Worm (Caenorhabditis elegans) whole organism, late embryonic: ENCODE results near the gene rab-28.
"Not testable (repeated sequence)": the region's sequence is repeated elsewhere in the genome, so short reads cannot be mapped to it uniquely, and the experiment has no call there.

Experiments
- C38D4.7 ChIP-seq: fragments of 200-800 bp; sonication (Bioruptor generic); optimal IDR thresholded peaks from 2 replicates; lab custom pipeline; 2018; ENCODE audit warnings: mild to moderate bottlenecking, missing genetic modification characterization, moderate library complexity, missing compliant biosample characterization
- K09A11.1 ChIP-seq: sonication (generic microtip); optimal IDR thresholded peaks from 2 replicates; lab custom pipeline; 2017; ENCODE audit warnings: antibody characterized with exemption, mild to moderate bottlenecking, missing genetic modification characterization, missing compliant biosample characterization; ENCODE audit not compliant: insufficient read depth
- T23F11.4 ChIP-seq: fragments of 200-800 bp; sonication (Bioruptor generic); optimal IDR thresholded peaks from 2 replicates; lab custom pipeline; 2018; ENCODE audit warnings: mild to moderate bottlenecking, missing genetic modification characterization, missing compliant biosample characterization
- ceh-14 ChIP-seq: sonication (generic microtip); optimal IDR thresholded peaks from 2 replicates; lab custom pipeline; 2016; ENCODE audit warnings: missing genotype, missing genetic modification characterization, missing compliant biosample characterization
- ceh-18 ChIP-seq: sonication (generic microtip); optimal IDR thresholded peaks from 2 replicates; lab custom pipeline; 2016; ENCODE audit warnings: missing genetic modification characterization, missing compliant biosample characterization
- ceh-19 ChIP-seq: fragments of 200-800 bp; sonication (Bioruptor generic); optimal IDR thresholded peaks from 2 replicates; lab custom pipeline; 2018; ENCODE audit warnings: mild to moderate bottlenecking, missing genetic modification characterization, missing compliant biosample characterization
- ceh-2 ChIP-seq: sonication (generic microtip); optimal IDR thresholded peaks from 2 replicates; lab custom pipeline; 2016; ENCODE audit warnings: missing genotype, missing genetic modification characterization, missing compliant biosample characterization
- ceh-24 ChIP-seq: sonication (generic microtip); optimal IDR thresholded peaks from 2 replicates; lab custom pipeline; 2016; ENCODE audit warnings: mild to moderate bottlenecking, missing genetic modification characterization, missing compliant biosample characterization
- ceh-34 ChIP-seq: sonication (generic microtip); optimal IDR thresholded peaks from 2 replicates; lab custom pipeline; 2016; ENCODE audit warnings: mild to moderate bottlenecking, missing genetic modification characterization, missing compliant biosample characterization
- ceh-9 ChIP-seq: sonication (generic microtip); optimal IDR thresholded peaks from 2 replicates; lab custom pipeline; 2016; ENCODE audit warnings: mild to moderate bottlenecking, missing genetic modification characterization, inconsistent platforms, missing compliant biosample characterization
- elt-2 ChIP-seq: sonication (generic microtip); optimal IDR thresholded peaks from 2 replicates; lab custom pipeline; 2016; ENCODE audit warnings: missing genetic modification reagents, missing genetic modification characterization, missing compliant biosample characterization
- fkh-10 ChIP-seq: fragments of 150-350 bp; optimal IDR thresholded peaks from 2 replicates; lab custom pipeline; 2014; ENCODE audit warnings: missing biosample characterization, missing genetic modification reagents, missing genetic modification characterization
- gmeb-2 ChIP-seq: sonication (generic microtip); optimal IDR thresholded peaks from 2 replicates; lab custom pipeline; 2016; ENCODE audit warnings: missing genetic modification characterization, inconsistent platforms, missing compliant biosample characterization
- madf-2 ChIP-seq: sonication (generic microtip); optimal IDR thresholded peaks from 2 replicates; lab custom pipeline; 2017; ENCODE audit warnings: missing genetic modification characterization, missing compliant biosample characterization
- pax-1 ChIP-seq: fragments of 150-350 bp; optimal IDR thresholded peaks from 2 replicates; lab custom pipeline; 2014; ENCODE audit warnings: missing biosample characterization, missing genetic modification characterization
- pqm-1 ChIP-seq: sonication (generic microtip); optimal IDR thresholded peaks from 2 replicates; lab custom pipeline; 2016; ENCODE audit warnings: missing genetic modification characterization, missing compliant biosample characterization
- rnt-1 ChIP-seq: sonication (generic microtip); optimal IDR thresholded peaks from 2 replicates; lab custom pipeline; 2016; ENCODE audit warnings: missing genetic modification characterization, missing compliant biosample characterization
- tbx-7 ChIP-seq: sonication (generic microtip); optimal IDR thresholded peaks from 2 replicates; lab custom pipeline; 2016; ENCODE audit warnings: missing genotype, missing genetic modification characterization, missing compliant biosample characterization
- unc-3 ChIP-seq, 2 experiments: fragments of 200-800 bp in 1 of 2; sonication (Bioruptor generic) in 1 of 2; sonication (generic microtip) in 1 of 2; conservative IDR thresholded peaks in 1 of 2; optimal IDR thresholded peaks in 1 of 2; 2 replicates each; pipeline versions ENCODE4 v1.3.6 to Lab custom; 2016 to 2022; ENCODE audit warnings: missing compliant biosample characterization in 2 of 2, missing genetic modification characterization in 2 of 2, missing genetic modification reagents in 1 of 2
- unc-42 ChIP-seq: sonication (generic microtip); optimal IDR thresholded peaks from 2 replicates; lab custom pipeline; 2016; ENCODE audit warnings: missing genotype, missing genetic modification characterization, missing compliant biosample characterization
- zip-5 ChIP-seq: sonication (generic microtip); optimal IDR thresholded peaks from 2 replicates; lab custom pipeline; 2016; ENCODE audit warnings: missing genetic modification characterization, missing compliant biosample characterization

Gene rab-28

ce11 chrIV:9196755-9197154 is 47.1 kb downstream of the rab-28 start (continued):
- TF ChIP-seq rnt-1 (tag; lab: Kevin White, UChicago): no peak
- TF ChIP-seq ceh-34 (tag; lab: Kevin White, UChicago): peak; percentile 76
- no peak for TF ChIP-seq pax-1 (tag; lab: Kevin White, UChicago)
- TF ChIP-seq tbx-7: no peak
- TF ChIP-seq unc-42 (tag; lab: Kevin White, UChicago): peak; percentile 68
- no peak for TF ChIP-seq madf-2 (tag; lab: Kevin White, UChicago)
- TF ChIP-seq zip-5 (tag; lab: Kevin White, UChicago): no peak
- TF ChIP-seq T23F11.4 (GFP tag; lab: Kevin White, UChicago): no peak

DNA sequence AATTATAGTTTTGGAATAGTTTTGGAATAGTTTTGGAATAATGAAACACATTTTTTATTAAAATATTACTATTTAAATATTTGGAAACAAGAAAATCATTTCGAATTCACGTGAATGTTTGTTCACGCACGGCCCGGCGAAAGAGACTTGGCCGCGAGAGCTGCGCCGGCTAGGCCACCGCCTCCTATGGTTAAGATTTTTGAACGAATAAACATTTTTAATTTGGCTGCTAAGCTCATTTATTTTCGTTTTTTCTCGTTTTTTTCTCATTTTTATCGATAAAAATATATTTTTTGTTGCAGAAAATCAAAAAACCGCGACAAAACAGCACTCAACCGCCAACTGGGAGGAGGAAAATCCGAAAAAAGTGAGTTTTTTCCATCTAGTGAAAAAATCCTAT is 49.3 kb downstream of the rab-28 start, which contains the start of gene C46C2.7:
Gene C46C2.7, plus strand, starts transcription at position 301 of the 400 bp plus-strand sequence.
- not testable (repeated sequence) for TF ChIP-seq ceh-14, ceh-9, gmeb-2 (tag; lab: Kevin White, UChicago)
- TF ChIP-seq, all 69 proteins: peak for 0; not testable (repeated sequence) for 69

- TF ChIP-seq ceh-18 (tag; lab: Kevin White, UChicago) (no peak), fkh-10 (GFP tag; lab: Kevin White, UChicago) (no peak), elt-2 (no peak), C38D4.7 (no peak), pqm-1 (no peak), ceh-19 (no peak), unc-3 (GFP tag; conservative IDR thresholded peaks at IDR 0.05; lab: Robert Waterston, UW) (no peak), unc-3 (tag; optimal IDR thresholded peaks at IDR 0.05; lab: Kevin White, UChicago) (no peak), K09A11.1 (no peak), ceh-2 (tag; lab: Kevin White, UChicago) (no peak), ceh-24 (tag; lab: Kevin White, UChicago) (no peak)
- TF ChIP-seq, all 69 proteins: peak for 0
These were observed 51.3 kb downstream of the rab-28 start, which contains the start of gene C46C2.5 for ce11 chrIV:9192522-9192921. TSS of gene C46C2.5 (minus strand) at chrIV:9192622.
